Fruit fly (Drosophila melanogaster): ENCODE data around the gene shep.

dm6 chr3L:5178903-5179302, 98.8 kb downstream of the shep start:
- TF ChIP-seq foxo (GFP tag; optimal IDR thresholded peaks at IDR 0.05) (no peak), psq (GFP tag; optimal IDR thresholded peaks at IDR 0.05) (no peak), Rel (GFP tag; optimal IDR thresholded peaks at IDR 0.05) (no peak), Rel (tag; optimal IDR thresholded peaks at IDR 0.05) (no peak), br (GFP tag; optimal IDR thresholded peaks at IDR 0.05) (no peak)
